Worm (Caenorhabditis elegans): ENCODE results near the gene copz-1.
A peak's percentile ranks its signal among the peaks of the same experiment; 100 is the strongest.

DNA sequence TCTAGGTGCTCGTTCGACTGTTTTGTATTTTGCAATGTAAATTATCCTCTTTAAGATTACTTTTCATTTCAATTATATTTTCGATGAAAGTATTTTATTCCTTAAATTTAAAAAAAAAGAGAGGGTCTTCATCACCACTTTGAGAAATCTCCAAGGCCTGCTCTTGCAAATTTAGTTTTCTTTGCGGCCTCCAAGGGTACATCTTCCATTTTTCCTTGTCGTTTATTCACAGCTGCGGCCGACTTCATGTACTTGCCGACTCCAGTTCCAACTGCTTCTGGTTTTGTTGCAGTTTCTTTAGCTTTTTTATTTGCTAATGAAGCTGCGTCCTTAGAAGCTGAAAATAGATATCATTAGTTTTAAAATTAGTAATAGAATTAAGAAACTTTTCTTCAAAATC is 2.0 kb upstream of the copz-1 start:
- peak; percentile 49; the same call in 1 of the 2 replicates for TF ChIP-seq madf-6 (GFP tag; IDR thresholded peaks at IDR 0.05)
- no peak for TF ChIP-seq K11D2.4 (GFP tag; IDR thresholded peaks at IDR 0.05)
- no peak for TF ChIP-seq madf-3 (GFP tag; IDR thresholded peaks at IDR 0.05)
- no peak for TF ChIP-seq nhr-80 (tag; optimal IDR thresholded peaks at IDR 0.05)
- no peak for TF ChIP-seq pha-4 (tag; optimal IDR thresholded peaks at IDR 0.05)
- TF ChIP-seq lsl-1 (GFP tag; optimal IDR thresholded peaks at IDR 0.05), result no peak
- TF ChIP-seq ztf-28 (GFP tag; IDR thresholded peaks at IDR 0.05), result no peak
